Fruit fly (Drosophila melanogaster) whole organism, embryonic: ENCODE results near the gene Nepl14.

Source experiments
- Atf3 ChIP-seq: fragments of 200-800 bp; sonication (Bioruptor generic); optimal IDR thresholded peaks from 3 replicates; lab custom pipeline; 2016; ENCODE audit warnings: missing biosample characterization, missing genetic modification characterization
- Atf6 ChIP-seq: fragments of 200-800 bp; sonication (Bioruptor generic); IDR thresholded peaks from 2 replicates; pipeline ENCODE4 v1.3.6; 2022; ENCODE audit warnings: missing biosample characterization, missing genetic modification characterization
- CG11093 ChIP-seq: fragments of 200-800 bp; sonication (Bioruptor generic); IDR thresholded peaks from 3 replicates; pipeline ENCODE4 v1.3.6; 2022; ENCODE audit warnings: missing biosample characterization, missing genetic modification characterization
- CG11696 ChIP-seq: fragments of 200-800 bp; sonication (Bioruptor generic); IDR thresholded peaks from 2 replicates; pipeline ENCODE4 v1.3.6; 2022; ENCODE audit warnings: missing biosample characterization, missing genetic modification characterization
- CG12104 ChIP-seq: fragments of 200-800 bp; sonication (Bioruptor generic); optimal IDR thresholded peaks from 3 replicates; lab custom pipeline; 2016; ENCODE audit warnings: missing biosample characterization, missing genetic modification characterization
- CG13424 ChIP-seq: fragments of 200-800 bp; sonication (Bioruptor generic); optimal IDR thresholded peaks from 2 replicates; lab custom pipeline; 2019; ENCODE audit warnings: missing biosample characterization, mild to moderate bottlenecking, missing genetic modification characterization, moderate library complexity
- CG13775 ChIP-seq: fragments of 200-800 bp; sonication (Bioruptor generic); optimal IDR thresholded peaks from 3 replicates; lab custom pipeline; 2017; ENCODE audit warnings: missing biosample characterization, mild to moderate bottlenecking, missing genetic modification characterization
- CG14667 ChIP-seq: fragments of 200-800 bp; sonication (Bioruptor generic); IDR thresholded peaks from 2 replicates; pipeline ENCODE4 v1.3.6; 2022; ENCODE audit warnings: missing biosample characterization, missing genetic modification characterization
- CG15269 ChIP-seq: fragments of 200-800 bp; sonication (Bioruptor generic); optimal IDR thresholded peaks from 2 replicates; lab custom pipeline; 2018; ENCODE audit warnings: missing biosample characterization, mild to moderate bottlenecking, missing genetic modification characterization, moderate library complexity
- CG15696 ChIP-seq: fragments of 200-800 bp; sonication (Bioruptor generic); optimal IDR thresholded peaks from 2 replicates; lab custom pipeline; 2019; ENCODE audit warnings: missing biosample characterization, mild to moderate bottlenecking, missing genetic modification characterization, moderate library complexity
- CG17385 ChIP-seq: fragments of 200-800 bp; sonication (Bioruptor generic); optimal IDR thresholded peaks from 3 replicates; lab custom pipeline; 2018; ENCODE audit warnings: missing biosample characterization, mild to moderate bottlenecking, missing genetic modification characterization
- CG2199 ChIP-seq: fragments of 200-800 bp; sonication (Bioruptor generic); IDR thresholded peaks from 3 replicates; pipeline ENCODE4 v1.3.6; 2022; ENCODE audit warnings: missing biosample characterization, missing genetic modification characterization
- CG30020 ChIP-seq: fragments of 200-800 bp; optimal IDR thresholded peaks from 2 replicates; lab custom pipeline; 2019; ENCODE audit warnings: missing biosample characterization, mild to moderate bottlenecking, missing genetic modification characterization, moderate library complexity
- CG3281 ChIP-seq: fragments of 200-800 bp; sonication (Bioruptor generic); optimal IDR thresholded peaks from 3 replicates; lab custom pipeline; 2017; ENCODE audit warnings: missing biosample characterization, mild to moderate bottlenecking, missing genetic modification characterization
- CG33557 ChIP-seq: fragments of 200-800 bp; sonication (Bioruptor generic); optimal IDR thresholded peaks from 2 replicates; lab custom pipeline; 2019; ENCODE audit warnings: missing biosample characterization, mild to moderate bottlenecking, missing genetic modification characterization, moderate library complexity
- CG4360 ChIP-seq: fragments of 200-800 bp; sonication (Bioruptor generic); IDR thresholded peaks from 2 replicates; pipeline ENCODE4 v1.3.6; 2022; ENCODE audit warnings: missing biosample characterization, missing genetic modification characterization
- CG6854 ChIP-seq: fragments of 200-800 bp; sonication (Bioruptor generic); optimal IDR thresholded peaks from 3 replicates; lab custom pipeline; 2017; ENCODE audit warnings: missing biosample characterization, mild to moderate bottlenecking, missing genetic modification characterization
- CG7963 ChIP-seq: fragments of 200-800 bp; sonication (Bioruptor generic); IDR thresholded peaks from 3 replicates; pipeline ENCODE4 v1.3.6; 2022; ENCODE audit warnings: missing biosample characterization, missing genetic modification characterization; ENCODE audit not compliant: partially characterized antibody
- CG8089 ChIP-seq: fragments of 200-800 bp; sonication (Bioruptor generic); optimal IDR thresholded peaks from 3 replicates; lab custom pipeline; 2016; ENCODE audit warnings: missing biosample characterization, missing genetic modification characterization
- D19A ChIP-seq: fragments of 200-800 bp; optimal IDR thresholded peaks from 3 replicates; lab custom pipeline; 2019; ENCODE audit warnings: missing biosample characterization, mild to moderate bottlenecking, missing genetic modification characterization, moderate library complexity
- Ets65A ChIP-seq: fragments of 200-800 bp; sonication (Bioruptor generic); peaks from one replicate; lab custom pipeline; 2016; ENCODE audit warnings: missing biosample characterization, missing genetic modification characterization
- Hey ChIP-seq: fragments of 200-800 bp; sonication (Bioruptor generic); optimal IDR thresholded peaks from 3 replicates; lab custom pipeline; 2018; ENCODE audit warnings: missing biosample characterization, mild to moderate bottlenecking, missing genetic modification characterization
- Jarid2 ChIP-seq: fragments of 200-800 bp; sonication (Bioruptor generic); optimal IDR thresholded peaks from 3 replicates; lab custom pipeline; 2017; ENCODE audit warnings: mild to moderate bottlenecking, missing biosample characterization, missing genetic modification reagents, missing genetic modification characterization
- Med ChIP-seq: fragments of 200-800 bp; sonication (Bioruptor generic); peaks from one replicate; lab custom pipeline; 2016; ENCODE audit warnings: missing biosample characterization, missing genetic modification characterization, mild to moderate bottlenecking, inconsistent platforms, moderate library complexity
- Mrtf ChIP-seq: fragments of 200-800 bp; sonication (Bioruptor generic); IDR thresholded peaks from 3 replicates; pipeline ENCODE4 v1.3.6; 2022; ENCODE audit warnings: missing biosample characterization, missing genetic modification characterization
- Neu2 ChIP-seq: fragments of 200-800 bp; sonication (Bioruptor generic); optimal IDR thresholded peaks from 3 replicates; lab custom pipeline; 2016; ENCODE audit warnings: missing biosample characterization, missing genetic modification characterization, borderline replicate concordance
- abd-A ChIP-seq: fragments of 200-800 bp; sonication (Bioruptor generic); optimal IDR thresholded peaks from 3 replicates; lab custom pipeline; 2019; ENCODE audit warnings: missing biosample characterization, mild to moderate bottlenecking, missing genetic modification characterization, moderate library complexity
- crp ChIP-seq, 2 experiments: fragments of 200-800 bp; sonication (Bioruptor generic); optimal IDR thresholded peaks; 2 replicates in 1 of 2; 3 replicates in 1 of 2; lab custom pipeline; 2017; ENCODE audit warnings: missing biosample characterization in 2 of 2, missing genetic modification characterization in 2 of 2, mild to moderate bottlenecking in 1 of 2, moderate library complexity in 1 of 2
- emc ChIP-seq: fragments of 200-800 bp; sonication (Bioruptor generic); optimal IDR thresholded peaks from 2 replicates; lab custom pipeline; 2016; ENCODE audit warnings: missing biosample characterization, missing genetic modification characterization
- gce ChIP-seq: fragments of 200-800 bp; sonication (Bioruptor generic); IDR thresholded peaks from 3 replicates; pipeline ENCODE4 v1.3.6; 2022; ENCODE audit warnings: missing biosample characterization, missing genetic modification characterization
- h ChIP-seq: fragments of >200 bp; optimal IDR thresholded peaks from 2 replicates; lab custom pipeline; 2017
- hb ChIP-seq: fragments of 200-800 bp; sonication (Bioruptor generic); IDR thresholded peaks from 3 replicates; pipeline ENCODE4 v1.3.6; 2022; ENCODE audit warnings: missing biosample characterization, missing genetic modification characterization; ENCODE audit not compliant: partially characterized antibody
- her ChIP-seq: fragments of 200-800 bp; sonication (Bioruptor generic); optimal IDR thresholded peaks from 2 replicates; lab custom pipeline; 2016; ENCODE audit warnings: missing biosample characterization, missing genetic modification characterization
- ind ChIP-seq: fragments of 200-800 bp; sonication (Bioruptor generic); optimal IDR thresholded peaks from 3 replicates; lab custom pipeline; 2016; ENCODE audit warnings: missing biosample characterization, missing genetic modification characterization
- kah ChIP-seq: fragments of 200-800 bp; sonication (Bioruptor generic); optimal IDR thresholded peaks from 2 replicates; lab custom pipeline; 2018; ENCODE audit warnings: missing biosample characterization, mild to moderate bottlenecking, missing genetic modification characterization
- lola ChIP-seq, 3 experiments: fragments of >200 bp in 2 of 3; fragments of 200-800 bp in 1 of 3; sonication (Bioruptor generic) in 1 of 3; optimal IDR thresholded peaks; 2 replicates each; lab custom pipeline; 2017 to 2019; ENCODE audit warnings: missing biosample characterization in 3 of 3, missing genetic modification characterization in 3 of 3, mild to moderate bottlenecking in 1 of 3, moderate library complexity in 1 of 3
- nerfin-1 ChIP-seq: fragments of 200-800 bp; sonication (Bioruptor generic); optimal IDR thresholded peaks from 3 replicates; lab custom pipeline; 2019; ENCODE audit warnings: missing biosample characterization, mild to moderate bottlenecking, missing genetic modification characterization, moderate library complexity
- oc ChIP-seq: fragments of 200-800 bp; sonication (Bioruptor generic); optimal IDR thresholded peaks from 2 replicates; lab custom pipeline; 2018; ENCODE audit warnings: missing biosample characterization, mild to moderate bottlenecking, missing genetic modification characterization, moderate library complexity
- pita ChIP-seq: fragments of 200-800 bp; sonication (Bioruptor generic); optimal IDR thresholded peaks from 2 replicates; lab custom pipeline; 2017; ENCODE audit warnings: missing biosample characterization, mild to moderate bottlenecking, missing genetic modification characterization
- pros ChIP-seq: fragments of 200-800 bp; sonication (Bioruptor generic); optimal IDR thresholded peaks from 3 replicates; lab custom pipeline; 2019; ENCODE audit warnings: missing biosample characterization, mild to moderate bottlenecking, missing genetic modification characterization, moderate library complexity
- rib ChIP-seq: fragments of 200-800 bp; sonication (Bioruptor generic); IDR thresholded peaks from 2 replicates; pipeline ENCODE4 v1.3.6; 2022; ENCODE audit warnings: missing biosample characterization, missing genetic modification characterization
- row ChIP-seq: fragments of 200-800 bp; sonication (Bioruptor generic); IDR thresholded peaks from 3 replicates; pipeline ENCODE4 v1.3.6; 2022; ENCODE audit warnings: missing biosample characterization, missing genetic modification characterization
- sc ChIP-seq, 3 experiments: fragments of >200 bp in 2 of 3; fragments of 200-800 bp in 1 of 3; sonication (Bioruptor generic) in 1 of 3; optimal IDR thresholded peaks; 2 replicates in 2 of 3; 3 replicates in 1 of 3; lab custom pipeline; 2017; ENCODE audit warnings: mild to moderate bottlenecking in 1 of 3, missing biosample characterization in 1 of 3, missing genetic modification characterization in 1 of 3, missing genetic modification reagents in 1 of 3
- schlank ChIP-seq: fragments of 200-800 bp; sonication (Bioruptor generic); optimal IDR thresholded peaks from 2 replicates; lab custom pipeline; 2018; ENCODE audit warnings: missing biosample characterization, mild to moderate bottlenecking, missing genetic modification characterization
- sd ChIP-seq: fragments of 200-800 bp; sonication (Bioruptor generic); optimal IDR thresholded peaks from 3 replicates; lab custom pipeline; 2018; ENCODE audit warnings: missing biosample characterization, mild to moderate bottlenecking, missing genetic modification characterization, moderate library complexity
- sens ChIP-seq: fragments of 200-800 bp; sonication (Bioruptor generic); peaks from one replicate; lab custom pipeline; 2016; ENCODE audit warnings: missing biosample characterization, missing genetic modification characterization
- sim ChIP-seq: fragments of 200-800 bp; sonication (Bioruptor generic); IDR thresholded peaks from 2 replicates; pipeline ENCODE4 v1.3.6; 2022; ENCODE audit warnings: missing biosample characterization, missing genetic modification characterization
- tap ChIP-seq: fragments of 200-800 bp; optimal IDR thresholded peaks from 3 replicates; lab custom pipeline; 2019; ENCODE audit warnings: missing biosample characterization, mild to moderate bottlenecking, missing genetic modification characterization, moderate library complexity
- wdn ChIP-seq: fragments of 200-800 bp; sonication (Bioruptor generic); IDR thresholded peaks from 2 replicates; pipeline ENCODE4 v1.3.6; 2022; ENCODE audit warnings: missing biosample characterization, missing genetic modification characterization
- wor ChIP-seq: fragments of 200-800 bp; sonication (Bioruptor generic); IDR thresholded peaks from 2 replicates; pipeline ENCODE4 v1.3.6; 2022; ENCODE audit warnings: missing biosample characterization, missing genetic modification characterization
- yki ChIP-seq: fragments of >200 bp; optimal IDR thresholded peaks from 3 replicates; lab custom pipeline; 2018

Gene Nepl14

DNA sequence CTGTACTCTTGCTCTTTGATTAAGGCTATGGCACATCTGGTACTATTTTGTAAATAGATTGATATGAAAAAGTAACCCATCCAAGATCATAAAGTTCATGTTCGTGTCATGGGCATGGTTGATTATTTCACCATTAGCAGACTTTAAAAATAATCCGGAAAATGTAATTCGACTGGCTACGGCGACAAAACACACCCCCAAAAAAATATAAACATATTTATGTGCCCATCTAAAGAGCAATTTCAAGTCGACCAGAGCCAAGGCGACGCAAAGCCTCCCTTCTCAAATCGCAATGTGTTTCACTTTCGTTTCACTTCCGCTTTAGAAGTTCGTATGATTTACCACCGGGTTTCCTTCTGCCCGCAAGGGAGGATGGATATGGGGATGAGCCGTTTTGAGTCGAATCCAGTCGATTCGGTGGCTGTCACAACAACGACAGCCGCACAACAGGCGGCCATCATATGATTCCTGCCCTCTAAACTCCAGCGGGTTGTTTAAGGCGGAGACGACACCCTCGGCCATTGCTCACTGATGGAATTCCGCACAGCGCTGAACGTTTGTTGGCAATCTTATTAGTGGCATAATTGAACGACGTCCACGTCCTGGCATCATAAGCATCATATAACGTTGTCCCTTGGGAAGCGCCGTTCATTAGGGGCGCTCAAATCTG lies 44.4 kb downstream of the Nepl14 start:
- TF ChIP-seq wor (GFP tag; lab: Robert Waterston, UW) (no peak), wdn (no peak), CG15269 (tag; lab: Kevin White, UChicago) (no peak), lola (GFP tag; optimal IDR thresholded peaks at IDR 0.05; lab: Kevin White, UChicago) (no peak), CG14667 (GFP tag; lab: Robert Waterston, UW) (no peak), CG7963 (GFP tag; lab: Robert Waterston, UW) (no peak), Jarid2 (GFP tag; lab: Kevin White, UChicago) (no peak), CG17385 (GFP tag; lab: Kevin White, UChicago) (no peak), abd-A (peak; percentile 59), CG13775 (GFP tag; lab: Kevin White, UChicago) (no peak), Hey (peak; percentile 77), CG2199 (0 out of 3 replicates have a peak, but pooled peaks have one; percentile 39), D19A (peak; percentile 94), h (lab: Kevin White, UChicago) (no peak), CG3281 (GFP tag; lab: Kevin White, UChicago) (no peak), row (GFP tag; lab: Robert Waterston, UW) (peak; percentile 41), tap (tag; lab: Kevin White, UChicago) (peak; percentile 13), CG30020 (tag; lab: Kevin White, UChicago) (no peak), CG33557 (no peak), sim (GFP tag; lab: Robert Waterston, UW) (no peak), CG13424 (tag; lab: Kevin White, UChicago) (no peak), kah (no peak), Atf3 (GFP tag; lab: Kevin White, UChicago) (no peak), CG4360 (GFP tag; lab: Robert Waterston, UW) (no peak), sens (peak; percentile 42), emc (no peak), nerfin-1 (peak; percentile 98), CG8089 (GFP tag; lab: Kevin White, UChicago) (no peak), hb (GFP tag; lab: Robert Waterston, UW) (no peak), CG6854 (GFP tag; lab: Kevin White, UChicago) (no peak), Med (GFP tag; lab: Kevin White, UChicago) (peak; percentile 49), ind (no peak), pros (GFP tag; lab: Kevin White, UChicago) (peak; percentile 99), her (GFP tag; lab: Kevin White, UChicago) (no peak), rib (GFP tag; lab: Robert Waterston, UW) (no peak), Mrtf (no peak), crp (GFP tag; optimal IDR thresholded peaks at IDR 0.05; lab: Kevin White, UChicago) (no peak), Atf6 (GFP tag; lab: Robert Waterston, UW) (no peak), oc (tag; lab: Kevin White, UChicago) (peak; percentile 42), gce (GFP tag; lab: Robert Waterston, UW) (no peak), Ets65A (peak; percentile 35), schlank (tag; lab: Kevin White, UChicago) (no peak), CG11696 (GFP tag; lab: Robert Waterston, UW) (no peak), Neu2 (GFP tag; lab: Kevin White, UChicago) (no peak), CG15696 (tag; lab: Kevin White, UChicago) (no peak), sc (optimal IDR thresholded peaks at IDR 0.05; lab: Kevin White, UChicago) (no peak), sc (GFP tag; optimal IDR thresholded peaks at IDR 0.05; lab: Kevin White, UChicago) (no peak), CG12104 (GFP tag; lab: Kevin White, UChicago) (no peak), pita (GFP tag; lab: Kevin White, UChicago) (no peak), yki (lab: Kevin White, UChicago) (no peak), CG11093 (GFP tag; lab: Robert Waterston, UW) (no peak), sd (tag; lab: Kevin White, UChicago) (peak; percentile 73)
